Worm (Caenorhabditis elegans) whole organism, L4 larva: ENCODE results near the gene lido-11.

Source experiments
- ceh-82 ChIP-seq: sonication (generic microtip); optimal IDR thresholded peaks from 2 replicates; lab custom pipeline; 2017; ENCODE audit warnings: missing biosample characterization, missing genetic modification characterization
- dpl-1 ChIP-seq: fragments of 150-350 bp; optimal IDR thresholded peaks from 2 replicates; lab custom pipeline; 2014; ENCODE audit warnings: missing biosample characterization, missing genetic modification reagents, missing genetic modification characterization
- nhr-28 ChIP-seq: fragments of 150-350 bp; optimal IDR thresholded peaks from 2 replicates; lab custom pipeline; 2014; ENCODE audit warnings: missing biosample characterization, missing genetic modification characterization
- snpc-4 ChIP-seq: fragments of 150-350 bp; optimal IDR thresholded peaks from 2 replicates; lab custom pipeline; 2014; ENCODE audit warnings: missing biosample characterization, missing genetic modification characterization
- zip-11 ChIP-seq: fragments of 200-800 bp; sonication (Bioruptor generic); IDR thresholded peaks from 2 replicates; pipeline ENCODE4 v1.3.6; 2022; ENCODE audit warnings: missing genetic modification characterization, missing compliant biosample characterization

DNA sequence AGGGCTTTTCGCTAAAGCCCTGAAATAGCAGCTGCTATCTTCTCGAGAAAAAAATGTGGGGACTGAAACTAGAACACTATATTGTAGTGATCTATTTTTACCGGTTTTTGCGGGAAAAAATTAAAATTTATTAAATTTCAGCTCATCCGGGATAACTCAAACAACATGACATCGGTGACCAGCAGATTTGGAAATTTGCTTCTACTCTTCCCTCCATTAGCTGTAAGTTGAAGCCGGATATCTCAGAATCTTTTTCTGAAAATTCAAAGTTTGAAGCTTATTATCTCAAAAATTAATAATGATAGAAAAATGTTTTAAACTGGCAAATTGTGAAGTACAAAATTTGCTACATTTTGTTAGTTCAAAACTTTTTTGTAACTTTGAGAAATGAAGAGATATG lies 19.4 kb upstream of the lido-11 start:
- TF ChIP-seq zip-11 (GFP tag; lab: Robert Waterston, UW) = no peak
- no peak for TF ChIP-seq nhr-28 (tag; lab: Kevin White, UChicago)
- no peak for TF ChIP-seq snpc-4 (tag; lab: Kevin White, UChicago)
- no peak for TF ChIP-seq ceh-82
- TF ChIP-seq dpl-1 (GFP tag; lab: Kevin White, UChicago) = no peak
